Fruit fly (Drosophila melanogaster) whole organism, wandering third instar larva: Measurements from ENCODE around the gene Smug.

Experiments used
- Abd-B ChIP-seq: fragments of >200 bp; optimal IDR thresholded peaks from 2 replicates; lab custom pipeline; 2017; ENCODE audit warnings: missing biosample characterization, missing genetic modification characterization
- CG32264 ChIP-seq: fragments of 200-800 bp; sonication (Bioruptor generic); optimal IDR thresholded peaks from 2 replicates; lab custom pipeline; 2016; ENCODE audit warnings: missing biosample characterization, missing genetic modification characterization
- CrebA ChIP-seq: fragments of 200-800 bp; sonication (Bioruptor generic); optimal IDR thresholded peaks from 2 replicates; lab custom pipeline; 2016; ENCODE audit warnings: missing biosample characterization, mild to moderate bottlenecking, missing genetic modification characterization, borderline replicate concordance
- Dfd ChIP-seq: fragments of >200 bp; optimal IDR thresholded peaks from 2 replicates; lab custom pipeline; 2017; ENCODE audit warnings: missing biosample characterization, missing genetic modification characterization
- GATAd ChIP-seq: sonication (Bioruptor generic); optimal IDR thresholded peaks from 2 replicates; lab custom pipeline; 2016; ENCODE audit warnings: missing biosample characterization, missing genetic modification characterization
- HLH106 ChIP-seq: fragments of 200-800 bp; optimal IDR thresholded peaks from 3 replicates; lab custom pipeline; 2019; ENCODE audit warnings: missing biosample characterization, mild to moderate bottlenecking, missing genetic modification characterization, moderate library complexity
- Hr78 ChIP-seq: fragments of >200 bp; optimal IDR thresholded peaks from 2 replicates; lab custom pipeline; 2017; ENCODE audit warnings: missing biosample characterization, missing genetic modification characterization
- Jra ChIP-seq: sonication (Bioruptor generic); optimal IDR thresholded peaks from 2 replicates; lab custom pipeline; 2016; ENCODE audit warnings: missing biosample characterization, missing genetic modification characterization
- Mio ChIP-seq: sonication (Bioruptor generic); optimal IDR thresholded peaks from 2 replicates; lab custom pipeline; 2016; ENCODE audit warnings: missing biosample characterization, missing genetic modification characterization
- Myc ChIP-seq: fragments of >200 bp; optimal IDR thresholded peaks from 2 replicates; lab custom pipeline; 2017
- OdsH ChIP-seq: fragments of 200-800 bp; sonication (Bioruptor generic); optimal IDR thresholded peaks from 2 replicates; lab custom pipeline; 2016; ENCODE audit warnings: missing biosample characterization, mild to moderate bottlenecking, missing genetic modification characterization
- Sp1 ChIP-seq: fragments of 200-800 bp; sonication (Bioruptor generic); optimal IDR thresholded peaks from 3 replicates; lab custom pipeline; 2019; ENCODE audit warnings: missing biosample characterization, mild to moderate bottlenecking, missing genetic modification characterization, moderate library complexity
- Vsx2 ChIP-seq: fragments of 200-300, 225-300 bp; sonication (Bioruptor generic); optimal IDR thresholded peaks from 2 replicates; lab custom pipeline; 2018; ENCODE audit warnings: missing biosample characterization, missing genetic modification characterization; ENCODE audit not compliant: partially characterized antibody
- br ChIP-seq: fragments of 200-800 bp; sonication (Bioruptor generic); optimal IDR thresholded peaks from 2 replicates; lab custom pipeline; 2016; ENCODE audit warnings: missing biosample characterization, missing genetic modification characterization
- brk ChIP-seq: fragments of 200-800 bp; sonication (Bioruptor generic); optimal IDR thresholded peaks from 2 replicates; lab custom pipeline; 2016; ENCODE audit warnings: missing biosample characterization, mild to moderate bottlenecking, missing genetic modification characterization
- dl ChIP-seq, 2 experiments: fragments of 175-275, 200-275 bp in 1 of 2; fragments of 200-275 bp in 1 of 2; sonication (Bioruptor generic); optimal IDR thresholded peaks; lab custom pipeline; 2018; ENCODE audit warnings: mild to moderate bottlenecking in 2 of 2, missing biosample characterization in 2 of 2, missing genetic modification characterization in 2 of 2, moderate library complexity in 2 of 2; ENCODE audit not compliant: partially characterized antibody in 2 of 2, insufficient read depth in 1 of 2
- ey ChIP-seq: fragments of 200-800 bp; sonication (Bioruptor generic); optimal IDR thresholded peaks from 2 replicates; lab custom pipeline; 2016; ENCODE audit warnings: missing biosample characterization, missing genetic modification characterization
- fru ChIP-seq: fragments of 200-800 bp; sonication (Bioruptor generic); optimal IDR thresholded peaks from 3 replicates; lab custom pipeline; 2016; ENCODE audit warnings: missing biosample characterization, mild to moderate bottlenecking, missing genetic modification characterization
- h ChIP-seq: fragments of 200-800 bp; sonication (Bioruptor generic); optimal IDR thresholded peaks from 3 replicates; lab custom pipeline; 2016; ENCODE audit warnings: missing biosample characterization, mild to moderate bottlenecking, missing genetic modification characterization
- jim ChIP-seq: fragments of 175-275, 200-325 bp; sonication (Bioruptor generic); optimal IDR thresholded peaks from 2 replicates; lab custom pipeline; 2016; ENCODE audit warnings: missing biosample characterization, mild to moderate bottlenecking, missing genetic modification characterization
- lola ChIP-seq: fragments of >200 bp; optimal IDR thresholded peaks from 2 replicates; lab custom pipeline; 2017; ENCODE audit warnings: missing biosample characterization, missing genetic modification characterization
- pan ChIP-seq: fragments of >200 bp; optimal IDR thresholded peaks from 2 replicates; lab custom pipeline; 2017
- psq ChIP-seq: fragments of 200-800 bp; sonication (Bioruptor generic); optimal IDR thresholded peaks from 3 replicates; lab custom pipeline; 2017; ENCODE audit warnings: missing biosample characterization, mild to moderate bottlenecking, missing genetic modification characterization, moderate library complexity
- rgr ChIP-seq: fragments of 200-800 bp; sonication (Bioruptor generic); optimal IDR thresholded peaks from 3 replicates; lab custom pipeline; 2016; ENCODE audit warnings: missing biosample characterization, mild to moderate bottlenecking, missing genetic modification characterization
- sage ChIP-seq: fragments of 200-800 bp; sonication (Bioruptor generic); optimal IDR thresholded peaks from 2 replicates; lab custom pipeline; 2016; ENCODE audit warnings: missing biosample characterization, mild to moderate bottlenecking, missing genetic modification characterization
- sv ChIP-seq: fragments of 200-800 bp; sonication (Bioruptor generic); optimal IDR thresholded peaks from 3 replicates; lab custom pipeline; 2016; ENCODE audit warnings: missing biosample characterization, missing genetic modification characterization
- tai ChIP-seq: sonication (Bioruptor generic); optimal IDR thresholded peaks from 2 replicates; lab custom pipeline; 2016; ENCODE audit warnings: missing biosample characterization, missing genetic modification characterization
- usp ChIP-seq: fragments of >200 bp; optimal IDR thresholded peaks from 2 replicates; lab custom pipeline; 2017; ENCODE audit warnings: missing biosample characterization, missing genetic modification characterization

The Smug gene

DNA sequence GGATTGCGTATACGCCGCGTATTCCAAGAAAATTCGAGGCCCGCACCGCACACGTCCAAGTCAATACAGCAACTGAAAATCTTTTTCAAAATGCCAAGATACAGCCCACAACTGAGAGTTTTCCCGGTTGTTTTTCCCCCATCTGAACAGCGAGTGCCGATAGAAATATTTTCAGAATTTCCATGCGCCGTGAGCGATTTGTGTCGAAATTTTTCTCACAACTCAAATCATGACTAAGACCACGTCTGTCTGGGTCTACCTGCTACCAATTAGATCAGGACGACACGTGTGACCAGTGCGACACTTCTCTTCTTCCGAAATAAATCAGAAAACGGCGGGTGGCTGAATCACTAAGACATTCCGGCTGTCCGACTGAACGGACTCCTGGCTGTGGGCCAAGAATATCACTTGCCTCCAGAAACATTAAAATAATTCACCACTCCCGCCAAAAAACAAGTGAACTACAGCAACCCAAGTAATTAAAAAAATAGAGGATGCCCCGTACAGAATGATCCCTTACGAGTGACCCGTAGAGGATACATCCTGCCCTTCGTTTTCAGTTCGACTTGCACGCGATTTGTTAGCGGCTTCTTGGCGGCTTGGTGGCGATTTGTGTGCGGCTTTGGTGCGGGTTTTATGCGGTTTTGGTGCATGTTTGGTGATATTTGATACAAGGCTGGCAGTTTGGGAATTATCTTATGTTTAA, 24.9 kb upstream of the Smug start, which contains the start of gene cher:
Gene cher, minus strand, starts transcription at position 51 of the 706 bp plus-strand sequence.
- TF ChIP-seq Abd-B (no peak), Myc (lab: Kevin White, UChicago) (peak; percentile 69)
- TF ChIP-seq, all 38 proteins: peak for 1

DNA sequence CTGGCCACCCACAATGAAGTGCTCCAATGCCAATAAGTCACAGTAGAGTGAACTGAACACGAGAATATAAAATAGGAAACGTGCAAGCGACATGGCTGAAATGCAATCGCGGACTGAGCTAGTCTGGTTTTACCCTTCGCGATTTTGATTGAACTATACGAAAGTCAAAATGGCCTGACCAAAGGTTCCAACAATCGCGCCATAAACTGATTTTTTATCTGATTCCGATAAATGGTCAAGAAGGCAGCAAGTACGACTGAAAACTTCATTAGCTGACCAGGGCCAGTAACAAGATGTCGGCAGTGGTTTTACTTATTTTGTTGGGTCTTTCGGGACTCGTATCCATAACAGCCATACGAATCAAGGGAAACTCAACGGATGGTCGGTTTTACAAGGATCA, 23.5 kb upstream of the Smug start, which contains the start of the genes CG17477 and CG31269:
Gene CG17477, minus strand, starts transcription at position 101 of the 400 bp plus-strand sequence.
Gene CG31269, plus strand, starts transcription at position 289 of the 400 bp plus-strand sequence.
- TF ChIP-seq h (GFP tag; lab: Kevin White, UChicago) (no peak), CG32264 (GFP tag; lab: Kevin White, UChicago) (no peak), Dfd (no peak), ey (GFP tag; lab: Kevin White, UChicago) (no peak), dl (GFP tag; optimal IDR thresholded peaks at IDR 0.05; lab: Kevin White, UChicago; ENCODE audit: insufficient read depth in 1 of 2, partially characterized antibody in 2 of 2) (no peak), psq (GFP tag; lab: Kevin White, UChicago) (no peak), usp (GFP tag; lab: Kevin White, UChicago) (no peak), sv (GFP tag; lab: Kevin White, UChicago) (no peak), Jra (no peak), Myc (lab: Kevin White, UChicago) (no peak), jim (no peak), Vsx2 (GFP tag; lab: Kevin White, UChicago) (no peak), fru (GFP tag; lab: Kevin White, UChicago) (no peak), Hr78 (no peak), lola (GFP tag; lab: Kevin White, UChicago) (no peak), tai (GFP tag; lab: Kevin White, UChicago) (no peak)

DNA sequence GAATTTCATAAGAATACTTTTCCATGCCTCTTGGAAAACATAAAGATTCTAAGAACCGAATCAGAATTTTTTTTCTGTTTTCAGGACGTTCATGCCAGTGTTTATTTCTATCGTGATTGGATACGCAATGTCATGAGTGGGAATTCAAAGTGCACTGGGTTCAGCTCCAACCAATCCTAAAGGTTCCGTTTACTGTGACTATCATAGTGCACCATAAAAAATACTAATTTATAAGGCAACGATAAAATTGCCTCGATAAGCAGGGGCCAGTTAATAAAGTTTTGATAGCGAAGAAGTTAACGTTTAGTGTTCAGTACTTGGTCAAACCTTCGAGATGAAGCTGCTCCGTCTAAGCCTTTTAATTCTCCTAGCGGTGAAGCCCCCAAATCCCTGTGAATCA, 22.5 kb upstream of the Smug start, which contains the start of gene CG31265:
Gene CG31265, plus strand, starts transcription at position 301 of the 400 bp plus-strand sequence.
- TF ChIP-seq GATAd (GFP tag; lab: Kevin White, UChicago) (no peak), h (GFP tag; lab: Kevin White, UChicago) (no peak), Abd-B (no peak), OdsH (GFP tag; lab: Kevin White, UChicago) (no peak), Mio (GFP tag; lab: Kevin White, UChicago) (no peak), CrebA (GFP tag; lab: Kevin White, UChicago) (no peak), brk (no peak), pan (lab: Kevin White, UChicago) (no peak), Myc (lab: Kevin White, UChicago) (no peak), psq (GFP tag; lab: Kevin White, UChicago) (no peak), sage (no peak), jim (no peak), br (no peak), CG32264 (GFP tag; lab: Kevin White, UChicago) (no peak), lola (GFP tag; lab: Kevin White, UChicago) (no peak), Jra (no peak), usp (GFP tag; lab: Kevin White, UChicago) (no peak)

DNA sequence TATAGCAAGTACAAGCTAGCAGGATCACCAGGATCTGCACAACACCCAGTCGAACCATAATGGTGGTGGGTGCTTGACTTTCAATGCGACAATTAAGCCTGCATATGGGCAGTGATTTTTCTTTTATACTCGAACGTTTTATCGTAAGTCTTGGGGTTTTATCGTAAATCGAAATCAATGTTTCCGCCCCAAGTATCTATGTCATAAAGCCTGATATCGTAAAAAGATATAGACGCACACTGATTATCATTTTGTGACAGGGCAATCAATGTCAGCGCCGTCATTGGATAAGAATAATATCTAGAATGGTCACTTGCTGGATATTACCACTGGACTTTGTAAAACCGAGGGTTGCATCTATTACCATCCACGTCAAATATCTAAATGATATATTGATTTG, 20.1 kb upstream of the Smug start, which contains the start of gene CG17475:
Gene CG17475, minus strand, starts transcription at position 101 of the 400 bp plus-strand sequence.
- TF ChIP-seq fru (GFP tag; lab: Kevin White, UChicago) (no peak), Myc (lab: Kevin White, UChicago) (no peak), HLH106 (no peak), Sp1 (GFP tag; lab: Kevin White, UChicago) (no peak), OdsH (GFP tag; lab: Kevin White, UChicago) (no peak), ey (GFP tag; lab: Kevin White, UChicago) (no peak), GATAd (GFP tag; lab: Kevin White, UChicago) (no peak), CrebA (GFP tag; lab: Kevin White, UChicago) (no peak), Hr78 (no peak), rgr (no peak), pan (lab: Kevin White, UChicago) (no peak)

DNA sequence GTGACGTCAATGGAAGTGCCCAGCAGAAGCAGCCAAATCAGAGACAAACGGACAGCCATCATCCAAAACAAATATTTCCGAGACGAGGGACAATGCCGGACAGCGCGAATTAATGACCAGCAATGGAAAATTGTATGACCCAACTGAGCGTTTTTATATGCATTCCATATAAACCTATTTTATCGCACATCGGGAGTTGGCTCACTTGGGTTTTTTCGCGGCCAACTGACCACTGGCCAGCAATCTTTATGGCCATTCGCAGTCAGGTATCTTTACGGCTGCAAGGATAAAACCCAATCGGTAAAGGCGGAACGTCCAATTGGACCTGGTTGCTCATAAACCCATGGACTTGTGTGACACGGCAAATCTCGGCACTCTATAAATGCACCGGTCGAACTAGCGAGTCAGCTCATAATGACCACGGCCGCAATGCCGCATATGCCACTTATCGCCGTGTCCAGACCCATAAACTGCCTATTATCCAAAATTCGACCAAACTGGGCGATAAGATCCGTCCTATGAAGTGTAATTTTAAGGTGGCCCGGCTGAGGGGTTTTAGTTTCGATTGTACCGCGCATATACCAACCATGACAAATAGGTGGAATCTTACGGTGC, 18.2 kb upstream of the Smug start, which contains the start of the genes CG4053 and CG31266:
Gene CG4053, minus strand, starts transcription at position 101 of the 615 bp plus-strand sequence.
Gene CG31266, plus strand, starts transcription at position 565 of the 615 bp plus-strand sequence.
- TF ChIP-seq CrebA (GFP tag; lab: Kevin White, UChicago) (peak; percentile 2), Vsx2 (GFP tag; lab: Kevin White, UChicago) (no peak)
